Worm (Caenorhabditis elegans) whole organism, midembryonic: ENCODE results near the gene rpc-1.

Experiments
- T22C8.4 ChIP-seq: fragments of 200-800 bp; sonication (Bioruptor generic); IDR thresholded peaks from 2 replicates; pipeline ENCODE4 v1.3.6; 2022; ENCODE audit warnings: missing genetic modification characterization, missing compliant biosample characterization
- cog-1 ChIP-seq: sonication (generic microtip); optimal IDR thresholded peaks from 2 replicates; lab custom pipeline; 2016; ENCODE audit warnings: missing genetic modification characterization, missing compliant biosample characterization
- flt-1 ChIP-seq: fragments of 200-800 bp; sonication (Bioruptor generic); IDR thresholded peaks from 2 replicates; pipeline ENCODE4 v1.3.6; 2022; ENCODE audit warnings: missing genetic modification characterization, missing compliant biosample characterization
- ref-1 ChIP-seq: fragments of 200-800 bp; sonication (Bioruptor generic); conservative IDR thresholded peaks from 2 replicates; pipeline ENCODE4 v1.3.6; 2022; ENCODE audit warnings: missing genetic modification reagents, missing genetic modification characterization, missing compliant biosample characterization
- tab-1 ChIP-seq: fragments of 200-800 bp; sonication (Bioruptor generic); IDR thresholded peaks from 2 replicates; pipeline ENCODE4 v1.3.6; 2022; ENCODE audit warnings: missing genetic modification characterization, missing compliant biosample characterization
- ztf-23 ChIP-seq: fragments of 200-800 bp; sonication (Bioruptor generic); IDR thresholded peaks from 2 replicates; pipeline ENCODE4 v1.3.6; 2022; ENCODE audit warnings: missing genetic modification reagents, missing genetic modification characterization, missing compliant biosample characterization
- ztf-29 ChIP-seq: fragments of 200-800 bp; sonication (Bioruptor generic); IDR thresholded peaks from 2 replicates; pipeline ENCODE4 v1.3.6; 2022; ENCODE audit warnings: missing genetic modification reagents, missing genetic modification characterization, missing compliant biosample characterization

- TF ChIP-seq T22C8.4 (no peak), ztf-23 (no peak), flt-1 (GFP tag; lab: Robert Waterston, UW) (no peak), tab-1 (GFP tag; lab: Robert Waterston, UW) (no peak), ref-1 (GFP tag; lab: Robert Waterston, UW) (no peak), cog-1 (tag; lab: Kevin White, UChicago) (no peak), ztf-29 (no peak)
These were observed 43.4 kb upstream of the rpc-1 start for ce11 chrIV:7208961-7209360.
